Fruit fly (Drosophila melanogaster) whole organism, adult: ENCODE results near the gene Pstk.

ENCODE experiments used
- CG11617 ChIP-seq: fragments of 200-800 bp; sonication (Bioruptor generic); optimal IDR thresholded peaks from 2 replicates; lab custom pipeline; 2017; ENCODE audit warnings: mild to moderate bottlenecking, missing biosample characterization, missing genetic modification reagents, missing genetic modification characterization
- CG5204 ChIP-seq: fragments of 200-800 bp; sonication (Bioruptor generic); optimal IDR thresholded peaks from 2 replicates; lab custom pipeline; 2016; ENCODE audit warnings: missing biosample characterization, missing genetic modification characterization
- CG7045 ChIP-seq: fragments of 200-800 bp; sonication (Bioruptor generic); optimal IDR thresholded peaks from 2 replicates; lab custom pipeline; 2017; ENCODE audit warnings: missing biosample characterization, mild to moderate bottlenecking, missing genetic modification characterization
- Hr96 ChIP-seq: fragments of 200-800 bp; sonication (Bioruptor generic); optimal IDR thresholded peaks from 2 replicates; lab custom pipeline; 2016; ENCODE audit warnings: missing biosample characterization, missing genetic modification characterization
- cic ChIP-seq: fragments of 200-800 bp; sonication (Bioruptor generic); optimal IDR thresholded peaks from 2 replicates; lab custom pipeline; 2017; ENCODE audit warnings: missing biosample characterization, mild to moderate bottlenecking, missing genetic modification characterization, moderate library complexity
- kay ChIP-seq: fragments of 200-800 bp; sonication (Bioruptor generic); peaks from one replicate; lab custom pipeline; 2016; ENCODE audit warnings: missing biosample characterization, missing genetic modification characterization, borderline replicate concordance

DNA sequence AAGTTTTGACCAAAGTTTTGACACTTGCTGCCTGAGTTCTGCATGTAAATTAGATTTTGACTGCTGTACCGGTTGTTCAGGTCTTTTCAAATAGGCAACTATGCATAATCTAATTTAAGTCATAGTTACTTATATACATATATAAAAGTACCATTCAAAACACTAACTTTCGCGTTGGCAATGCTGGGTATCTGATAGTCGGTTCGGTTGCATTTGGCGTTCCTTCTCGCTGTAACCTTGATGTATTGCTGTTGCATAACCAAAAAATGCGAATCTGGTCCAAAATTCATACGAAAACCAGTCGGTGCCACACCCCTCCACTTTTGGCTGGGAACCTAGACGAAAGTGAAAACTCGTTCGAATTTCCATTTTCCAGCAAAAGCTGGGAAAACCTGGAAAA, 35.6 kb downstream of the Pstk start:
- TF ChIP-seq kay (GFP tag; lab: Kevin White, UChicago): no peak
- TF ChIP-seq CG11617 (GFP tag; lab: Kevin White, UChicago): no peak
- no peak for TF ChIP-seq cic (GFP tag; lab: Kevin White, UChicago)
- TF ChIP-seq Hr96 (GFP tag; lab: Kevin White, UChicago): no peak
- no peak for TF ChIP-seq CG5204 (GFP tag; lab: Kevin White, UChicago)
- TF ChIP-seq CG7045 (GFP tag; lab: Kevin White, UChicago): no peak
